Worm (Caenorhabditis elegans) whole organism, young adult: Measurements from ENCODE around the gene pmp-5.

Experiments used
- F10E7.11 ChIP-seq: sonication (generic microtip); optimal IDR thresholded peaks from 2 replicates; lab custom pipeline; 2017; ENCODE audit warnings: mild to moderate bottlenecking, missing genetic modification characterization, moderate library complexity, missing compliant biosample characterization
- K11D2.4 ChIP-seq: fragments of 200-800 bp; sonication (Bioruptor generic); IDR thresholded peaks from 2 replicates; pipeline ENCODE4 v1.3.6; 2022; ENCODE audit warnings: missing genetic modification reagents, missing genetic modification characterization, missing compliant biosample characterization
- K12H6.12 ChIP-seq: fragments of 200-800 bp; sonication (Bioruptor generic); optimal IDR thresholded peaks from 2 replicates; lab custom pipeline; 2018; ENCODE audit warnings: mild to moderate bottlenecking, missing genetic modification characterization, missing compliant biosample characterization
- T07F8.4 ChIP-seq: sonication (generic microtip); optimal IDR thresholded peaks from 2 replicates; lab custom pipeline; 2016; ENCODE audit warnings: mild to moderate bottlenecking, missing genetic modification characterization, moderate library complexity, missing compliant biosample characterization
- T26A5.8 ChIP-seq: sonication (generic microtip); optimal IDR thresholded peaks from 2 replicates; lab custom pipeline; 2016; ENCODE audit warnings: missing genetic modification characterization, missing compliant biosample characterization
- Y56A3A.18 ChIP-seq: fragments of 200-800 bp; sonication (Bioruptor generic); IDR thresholded peaks from 2 replicates; pipeline ENCODE4 v1.3.6; 2022; ENCODE audit warnings: missing genetic modification reagents, missing genetic modification characterization, missing compliant biosample characterization
- Y95B8A.8 ChIP-seq: fragments of 200-800 bp; sonication (Bioruptor generic); IDR thresholded peaks from 2 replicates; pipeline ENCODE4 v1.3.6; 2022; ENCODE audit warnings: missing genetic modification reagents, missing genetic modification characterization, missing compliant biosample characterization
- ZK185.1 ChIP-seq: sonication (generic microtip); optimal IDR thresholded peaks from 2 replicates; lab custom pipeline; 2016; ENCODE audit warnings: mild to moderate bottlenecking, missing genetic modification characterization, missing compliant biosample characterization; ENCODE audit not compliant: poor library complexity, severe bottlenecking
- attf-3 ChIP-seq: fragments of 200-800 bp; sonication (Bioruptor generic); conservative IDR thresholded peaks from 2 replicates; pipeline ENCODE4 v1.3.6; 2022; ENCODE audit warnings: missing genetic modification reagents, missing genetic modification characterization, missing compliant biosample characterization
- attf-5 ChIP-seq: fragments of 200-800 bp; sonication (Bioruptor generic); optimal IDR thresholded peaks from 2 replicates; lab custom pipeline; 2018; ENCODE audit warnings: mild to moderate bottlenecking, missing genetic modification characterization, missing compliant biosample characterization
- cebp-2 ChIP-seq: fragments of 200-800 bp; sonication (Bioruptor generic); IDR thresholded peaks from 2 replicates; pipeline ENCODE4 v1.3.6; 2022; ENCODE audit warnings: missing genetic modification characterization, missing compliant biosample characterization
- ceh-58 ChIP-seq: fragments of 200-800 bp; sonication (Bioruptor generic); IDR thresholded peaks from 2 replicates; pipeline ENCODE4 v1.3.6; 2022; ENCODE audit warnings: missing genetic modification characterization, missing compliant biosample characterization
- chd-7 ChIP-seq: sonication (generic microtip); optimal IDR thresholded peaks from 2 replicates; lab custom pipeline; 2016; ENCODE audit warnings: mild to moderate bottlenecking, missing genetic modification characterization, moderate library complexity, missing compliant biosample characterization
- die-1 ChIP-seq: sonication (generic microtip); optimal IDR thresholded peaks from 2 replicates; lab custom pipeline; 2016; ENCODE audit warnings: missing genotype, mild to moderate bottlenecking, missing genetic modification characterization, missing compliant biosample characterization
- dox-1 ChIP-seq: fragments of 200-800 bp; sonication (Bioruptor generic); IDR thresholded peaks from 2 replicates; pipeline ENCODE4 v1.3.6; 2022; ENCODE audit warnings: missing genetic modification reagents, missing genetic modification characterization, missing compliant biosample characterization
- dpl-1 ChIP-seq: fragments of 150-350 bp; optimal IDR thresholded peaks from 2 replicates; lab custom pipeline; 2014; ENCODE audit warnings: missing biosample characterization, missing genetic modification reagents, missing genetic modification characterization
- hlh-26 ChIP-seq: fragments of 200-800 bp; sonication (Bioruptor generic); conservative IDR thresholded peaks from 2 replicates; pipeline ENCODE4 v1.3.6; 2022; ENCODE audit warnings: missing genetic modification reagents, missing genetic modification characterization, missing compliant biosample characterization
- hmg-1.2 ChIP-seq: fragments of 200-800 bp; sonication (Bioruptor generic); IDR thresholded peaks from 2 replicates; pipeline ENCODE4 v1.3.6; 2022; ENCODE audit warnings: missing genetic modification reagents, missing genetic modification characterization, missing compliant biosample characterization
- hmg-20 ChIP-seq: fragments of 200-800 bp; sonication (Bioruptor generic); IDR thresholded peaks from 2 replicates; pipeline ENCODE4 v1.3.6; 2022; ENCODE audit warnings: missing genetic modification reagents, missing genetic modification characterization, missing compliant biosample characterization
- lag-1 ChIP-seq: fragments of 200-800 bp; sonication (Bioruptor generic); IDR thresholded peaks from 2 replicates; pipeline ENCODE4 v1.3.6; 2022; ENCODE audit warnings: missing genetic modification reagents, missing genetic modification characterization, missing compliant biosample characterization
- lin-26 ChIP-seq: fragments of 200-800 bp; sonication (Bioruptor generic); IDR thresholded peaks from 2 replicates; pipeline ENCODE4 v1.3.6; 2022; ENCODE audit warnings: missing genetic modification reagents, missing genetic modification characterization, missing compliant biosample characterization
- lin-35 ChIP-seq, 3 experiments: fragments of 150-350 bp in 2 of 3; sonication (generic microtip) in 1 of 3; optimal IDR thresholded peaks; 2 replicates each; lab custom pipeline; 2014 to 2018; ENCODE audit warnings: missing biosample characterization in 3 of 3, missing genetic modification characterization in 3 of 3, missing genetic modification reagents in 3 of 3
- lir-1 ChIP-seq: fragments of 200-800 bp; sonication (Bioruptor generic); conservative IDR thresholded peaks from 2 replicates; pipeline ENCODE4 v1.3.6; 2022; ENCODE audit warnings: missing genetic modification reagents, missing genetic modification characterization, missing compliant biosample characterization
- madf-10 ChIP-seq: sonication (generic microtip); optimal IDR thresholded peaks from 2 replicates; lab custom pipeline; 2016; ENCODE audit warnings: mild to moderate bottlenecking, missing genetic modification characterization, missing compliant biosample characterization
- madf-3 ChIP-seq: fragments of 200-800 bp; sonication (Bioruptor generic); IDR thresholded peaks from 2 replicates; pipeline ENCODE4 v1.3.6; 2022; ENCODE audit warnings: missing genetic modification reagents, missing genetic modification characterization, missing compliant biosample characterization
- madf-6 ChIP-seq: fragments of 200-800 bp; sonication (Bioruptor generic); IDR thresholded peaks from 2 replicates; pipeline ENCODE4 v1.3.6; 2022; ENCODE audit warnings: missing genetic modification reagents, missing genetic modification characterization, missing compliant biosample characterization
- madf-8 ChIP-seq: fragments of 200-800 bp; sonication (Bioruptor generic); conservative IDR thresholded peaks from 2 replicates; pipeline ENCODE4 v1.3.6; 2022; ENCODE audit warnings: missing genetic modification reagents, missing genetic modification characterization, missing compliant biosample characterization
- mcd-1 ChIP-seq: fragments of 200-800 bp; sonication (Bioruptor generic); IDR thresholded peaks from 2 replicates; pipeline ENCODE4 v1.3.6; 2022; ENCODE audit warnings: missing genetic modification reagents, missing genetic modification characterization, missing compliant biosample characterization
- mes-4 ChIP-seq: sonication (generic microtip); optimal IDR thresholded peaks from 2 replicates; lab custom pipeline; 2016; ENCODE audit warnings: missing genotype, missing genetic modification characterization, missing compliant biosample characterization
- nfya-2 ChIP-seq: fragments of 200-800 bp; sonication (Bioruptor generic); IDR thresholded peaks from 2 replicates; pipeline ENCODE4 v1.3.6; 2022; ENCODE audit warnings: missing genetic modification reagents, missing genetic modification characterization, missing compliant biosample characterization
- nhr-27 ChIP-seq: fragments of 200-800 bp; sonication (Bioruptor generic); optimal IDR thresholded peaks from 2 replicates; lab custom pipeline; 2018; ENCODE audit warnings: mild to moderate bottlenecking, missing genetic modification characterization, moderate library complexity, missing compliant biosample characterization
- nhr-80 ChIP-seq: sonication (generic microtip); optimal IDR thresholded peaks from 2 replicates; lab custom pipeline; 2016; ENCODE audit warnings: missing genetic modification characterization, missing compliant biosample characterization
- repo-1 ChIP-seq: sonication (generic microtip); optimal IDR thresholded peaks from 2 replicates; lab custom pipeline; 2017; ENCODE audit warnings: mild to moderate bottlenecking, missing genetic modification characterization, missing compliant biosample characterization
- sdz-38 ChIP-seq: sonication (generic microtip); optimal IDR thresholded peaks from 2 replicates; lab custom pipeline; 2016; ENCODE audit warnings: missing genotype, missing genetic modification characterization, missing compliant biosample characterization
- sea-2 ChIP-seq: fragments of 200-800 bp; sonication (Bioruptor generic); IDR thresholded peaks from 2 replicates; pipeline ENCODE4 v1.3.6; 2022; ENCODE audit warnings: missing genetic modification characterization, missing compliant biosample characterization
- somi-1 ChIP-seq: fragments of 200-800 bp; sonication (Bioruptor generic); optimal IDR thresholded peaks from 2 replicates; lab custom pipeline; 2018; ENCODE audit warnings: mild to moderate bottlenecking, missing genetic modification characterization, missing compliant biosample characterization
- sptf-2 ChIP-seq: fragments of 200-800 bp; sonication (Bioruptor generic); optimal IDR thresholded peaks from 2 replicates; lab custom pipeline; 2018; ENCODE audit warnings: mild to moderate bottlenecking, missing genetic modification characterization, missing compliant biosample characterization
- tbx-9 ChIP-seq: sonication (generic microtip); optimal IDR thresholded peaks from 2 replicates; lab custom pipeline; 2016; ENCODE audit warnings: borderline replicate concordance, missing genetic modification characterization, inconsistent platforms, missing compliant biosample characterization
- ztf-22 ChIP-seq: fragments of 200-800 bp; sonication (Bioruptor generic); optimal IDR thresholded peaks from 2 replicates; lab custom pipeline; 2018; ENCODE audit warnings: mild to moderate bottlenecking, missing genetic modification characterization, moderate library complexity, missing compliant biosample characterization

Gene pmp-5

DNA sequence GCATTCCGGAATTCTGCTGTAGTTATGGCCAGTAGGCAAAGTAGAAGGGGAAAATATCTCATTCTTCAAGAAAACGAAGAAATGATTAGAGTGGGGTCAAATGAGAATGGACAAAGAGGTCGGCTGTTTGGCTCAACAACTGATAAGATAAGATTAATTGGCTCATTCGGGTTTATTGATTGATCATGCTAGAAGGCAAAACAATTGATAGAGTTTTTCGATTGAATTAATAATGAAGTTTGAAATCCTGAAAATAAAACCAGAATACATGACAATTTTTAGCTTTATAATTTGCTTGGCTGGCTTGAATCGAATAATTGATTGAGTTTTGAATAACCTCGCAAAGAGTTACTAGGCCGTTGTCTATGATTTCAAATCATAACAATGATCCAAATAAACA is 39.4 kb downstream of the pmp-5 start, which contains the start of gene ppt-1:
Gene ppt-1, minus strand, starts transcription at position 101 of the 400 bp plus-strand sequence.
- TF ChIP-seq sdz-38 (tag; lab: Kevin White, UChicago) (no peak), chd-7 (no peak), nhr-27 (tag; lab: Kevin White, UChicago) (no peak), sea-2 (GFP tag; lab: Robert Waterston, UW) (no peak), lin-26 (GFP tag; lab: Robert Waterston, UW) (no peak), F10E7.11 (tag; lab: Kevin White, UChicago) (no peak), die-1 (tag; lab: Kevin White, UChicago) (no peak)

ce11 chrV:6621894-6622293 is 43.7 kb downstream of the pmp-5 start, which contains the start of gene nhr-37:
TSS of gene nhr-37 (plus strand) at chrV:6622194.
- no peak for TF ChIP-seq madf-6 (GFP tag; lab: Robert Waterston, UW)
- TF ChIP-seq cebp-2 (GFP tag; lab: Robert Waterston, UW), result no peak
- TF ChIP-seq tbx-9 (tag; lab: Kevin White, UChicago), result no peak
- TF ChIP-seq attf-3, result no peak
- no peak for TF ChIP-seq hmg-20 (GFP tag; lab: Robert Waterston, UW)
- no peak for TF ChIP-seq hlh-26 (GFP tag; lab: Robert Waterston, UW)
- TF ChIP-seq ceh-58 (GFP tag; lab: Robert Waterston, UW), result no peak
- no peak for TF ChIP-seq somi-1 (GFP tag; lab: Kevin White, UChicago)
- no peak for TF ChIP-seq mes-4 (tag; lab: Kevin White, UChicago)
- no peak for TF ChIP-seq attf-5 (GFP tag; lab: Kevin White, UChicago)
- no peak for TF ChIP-seq T07F8.4 (tag; lab: Kevin White, UChicago)
- no peak for TF ChIP-seq hmg-1.2
- TF ChIP-seq madf-3 (GFP tag; lab: Robert Waterston, UW), result no peak
- TF ChIP-seq nfya-2, result no peak

DNA sequence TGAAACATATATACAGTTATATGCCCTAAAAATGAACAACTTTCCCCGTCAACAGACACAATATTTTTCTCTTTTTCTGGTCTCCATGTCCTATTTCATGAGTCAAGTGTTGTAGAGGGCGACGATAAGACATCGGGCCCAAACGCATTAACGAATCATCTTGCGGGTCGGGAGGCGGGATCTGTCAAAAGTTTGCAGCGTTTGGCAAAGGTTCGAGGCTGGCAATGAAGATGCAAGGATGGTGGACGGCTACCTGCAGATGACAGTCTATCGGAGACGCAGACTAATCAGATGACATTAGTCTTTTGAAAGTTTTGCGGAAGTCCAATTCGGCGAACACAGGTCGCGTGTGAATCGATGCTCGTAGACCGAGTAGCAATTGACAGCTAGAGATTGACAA is 44.8 kb downstream of the pmp-5 start:
- TF ChIP-seq K11D2.4 (GFP tag; lab: Robert Waterston, UW) (no peak), ZK185.1 (tag; lab: Kevin White, UChicago) (no peak), dox-1 (GFP tag; lab: Robert Waterston, UW) (no peak), sptf-2 (GFP tag; lab: Kevin White, UChicago) (no peak), lag-1 (GFP tag; lab: Robert Waterston, UW) (no peak), mcd-1 (GFP tag; lab: Robert Waterston, UW) (no peak), lin-35 (GFP tag; optimal IDR thresholded peaks at IDR 0.05; lab: Kevin White, UChicago) (no peak), madf-10 (tag; lab: Kevin White, UChicago) (no peak), ztf-22 (GFP tag; lab: Kevin White, UChicago) (no peak), nhr-80 (tag; lab: Kevin White, UChicago) (no peak), lir-1 (no peak), Y56A3A.18 (GFP tag; lab: Robert Waterston, UW) (no peak), madf-8 (no peak), hmg-1.2 (no peak), repo-1 (tag; lab: Kevin White, UChicago) (no peak), Y95B8A.8 (GFP tag; lab: Robert Waterston, UW) (no peak), K12H6.12 (tag; lab: Kevin White, UChicago) (no peak), T26A5.8 (tag; lab: Kevin White, UChicago) (no peak), die-1 (tag; lab: Kevin White, UChicago) (no peak), dpl-1 (GFP tag; lab: Kevin White, UChicago) (no peak)
- TF ChIP-seq, all 124 proteins: peak for 0
